Fruit fly (Drosophila melanogaster) whole organism, wandering third instar larva: ENCODE results near the gene Cp7Fc.

Experiments
- Dfd ChIP-seq: fragments of >200 bp; optimal IDR thresholded peaks from 2 replicates; lab custom pipeline; 2017; ENCODE audit warnings: missing biosample characterization, missing genetic modification characterization
- Hnf4 ChIP-seq: fragments of 200-800 bp; sonication (Bioruptor generic); optimal IDR thresholded peaks from 2 replicates; lab custom pipeline; 2016; ENCODE audit warnings: missing biosample characterization, mild to moderate bottlenecking, missing genetic modification characterization
- Hr83 ChIP-seq: fragments of 200-300 bp; sonication (Bioruptor generic); optimal IDR thresholded peaks from 2 replicates; lab custom pipeline; 2016; ENCODE audit warnings: missing biosample characterization, mild to moderate bottlenecking, missing genetic modification characterization, moderate library complexity; ENCODE audit not compliant: poor library complexity, severe bottlenecking
- Myc ChIP-seq: fragments of >200 bp; optimal IDR thresholded peaks from 2 replicates; lab custom pipeline; 2017
- N ChIP-seq: fragments of >200 bp; optimal IDR thresholded peaks from 2 replicates; lab custom pipeline; 2018; ENCODE audit warnings: missing biosample characterization, missing external identifiers, missing genetic modification characterization
- br ChIP-seq: fragments of 200-800 bp; sonication (Bioruptor generic); optimal IDR thresholded peaks from 2 replicates; lab custom pipeline; 2016; ENCODE audit warnings: missing biosample characterization, missing genetic modification characterization
- dmrt93B ChIP-seq: fragments of 200-800 bp; sonication (Bioruptor generic); optimal IDR thresholded peaks from 2 replicates; lab custom pipeline; 2018; ENCODE audit warnings: missing biosample characterization, mild to moderate bottlenecking, missing genetic modification characterization
- foxo ChIP-seq, 2 experiments: fragments of 200-800 bp; sonication (Bioruptor generic); optimal IDR thresholded peaks; 2 replicates in 1 of 2; 3 replicates in 1 of 2; lab custom pipeline; 2016 to 2017; ENCODE audit warnings: missing biosample characterization in 2 of 2, missing genetic modification characterization in 2 of 2
- h ChIP-seq: fragments of 200-800 bp; sonication (Bioruptor generic); optimal IDR thresholded peaks from 3 replicates; lab custom pipeline; 2016; ENCODE audit warnings: missing biosample characterization, mild to moderate bottlenecking, missing genetic modification characterization
- jim ChIP-seq: fragments of 175-275, 200-325 bp; sonication (Bioruptor generic); optimal IDR thresholded peaks from 2 replicates; lab custom pipeline; 2016; ENCODE audit warnings: missing biosample characterization, mild to moderate bottlenecking, missing genetic modification characterization
- pan ChIP-seq: fragments of >200 bp; optimal IDR thresholded peaks from 2 replicates; lab custom pipeline; 2017
- psq ChIP-seq: fragments of 200-800 bp; sonication (Bioruptor generic); optimal IDR thresholded peaks from 3 replicates; lab custom pipeline; 2017; ENCODE audit warnings: missing biosample characterization, mild to moderate bottlenecking, missing genetic modification characterization, moderate library complexity
- rgr ChIP-seq: fragments of 200-800 bp; sonication (Bioruptor generic); optimal IDR thresholded peaks from 3 replicates; lab custom pipeline; 2016; ENCODE audit warnings: missing biosample characterization, mild to moderate bottlenecking, missing genetic modification characterization
- woc ChIP-seq: sonication (Bioruptor generic); optimal IDR thresholded peaks from 2 replicates; lab custom pipeline; 2016; ENCODE audit warnings: missing biosample characterization, mild to moderate bottlenecking, missing genetic modification characterization

- no peak for TF ChIP-seq dmrt93B (GFP tag; lab: Kevin White, UChicago)
- no peak for TF ChIP-seq woc
- no peak for TF ChIP-seq pan (lab: Kevin White, UChicago)
- TF ChIP-seq Myc (lab: Kevin White, UChicago) = no peak
- TF ChIP-seq psq (GFP tag; lab: Kevin White, UChicago) = no peak
- TF ChIP-seq Hnf4 (GFP tag; lab: Kevin White, UChicago) = no peak
- TF ChIP-seq br = no peak
- no peak for TF ChIP-seq foxo (GFP tag; optimal IDR thresholded peaks at IDR 0.05; lab: Kevin White, UChicago)
- TF ChIP-seq Dfd (GFP tag; lab: Kevin White, UChicago) = no peak
- TF ChIP-seq N = no peak
- TF ChIP-seq rgr = no peak
- TF ChIP-seq jim = no peak
- no peak for TF ChIP-seq Hr83 (GFP tag; lab: Kevin White, UChicago)
- no peak for TF ChIP-seq h (GFP tag; lab: Kevin White, UChicago)
Observed at dm6 chrX:8442161-8442560, 34.8 kb upstream of the Cp7Fc start, which contains the start of gene CG12123.
